Fruit fly (Drosophila melanogaster) whole organism, prepupa: Measurements from ENCODE around the gene CG13082.

Source experiments
- Blimp-1 ChIP-seq: fragments of 200-800 bp; sonication (Bioruptor generic); optimal IDR thresholded peaks from 3 replicates; lab custom pipeline; 2017; ENCODE audit warnings: missing biosample characterization, missing genetic modification characterization, mild to moderate bottlenecking, moderate library complexity, missing genetic modification reagents
- CG10669 ChIP-seq: fragments of 200-800 bp; sonication (Bioruptor generic); optimal IDR thresholded peaks from 3 replicates; lab custom pipeline; 2018; ENCODE audit warnings: missing biosample characterization, mild to moderate bottlenecking, missing genetic modification characterization, moderate library complexity
- CG11294 ChIP-seq: fragments of 200-800 bp; sonication (Bioruptor generic); IDR thresholded peaks from 2 replicates; pipeline ENCODE4 v1.3.6; 2022; ENCODE audit warnings: missing biosample characterization, missing genetic modification characterization
- CG11902 ChIP-seq: fragments of 200-800 bp; sonication (Bioruptor generic); optimal IDR thresholded peaks from 3 replicates; lab custom pipeline; 2016; ENCODE audit warnings: missing biosample characterization, missing genetic modification characterization
- CG15336 ChIP-seq: fragments of 200-800 bp; sonication (Bioruptor generic); IDR thresholded peaks from 2 replicates; pipeline ENCODE4 v1.3.6; 2022; ENCODE audit warnings: missing biosample characterization, missing genetic modification characterization
- CG1621 ChIP-seq: fragments of 200-800 bp; sonication (Bioruptor generic); optimal IDR thresholded peaks from 3 replicates; lab custom pipeline; 2018; ENCODE audit warnings: missing biosample characterization, mild to moderate bottlenecking, missing genetic modification characterization
- CG16779 ChIP-seq: fragments of 200-800 bp; sonication (Bioruptor generic); optimal IDR thresholded peaks from 3 replicates; lab custom pipeline; 2017; ENCODE audit warnings: missing biosample characterization, mild to moderate bottlenecking, missing genetic modification characterization
- CG3032 ChIP-seq: fragments of 200-800 bp; optimal IDR thresholded peaks from 2 replicates; lab custom pipeline; 2019; ENCODE audit warnings: missing biosample characterization, mild to moderate bottlenecking, missing genetic modification characterization, moderate library complexity
- CG31627 ChIP-seq: fragments of 200-800 bp; sonication (Bioruptor generic); optimal IDR thresholded peaks from 3 replicates; lab custom pipeline; 2016; ENCODE audit warnings: missing biosample characterization, missing genetic modification characterization
- CG32006 ChIP-seq: fragments of 200-800 bp; sonication (Bioruptor generic); optimal IDR thresholded peaks from 3 replicates; lab custom pipeline; 2017; ENCODE audit warnings: missing biosample characterization, mild to moderate bottlenecking, missing genetic modification characterization
- CG3919 ChIP-seq: fragments of 200-800 bp; sonication (Bioruptor generic); optimal IDR thresholded peaks from 3 replicates; lab custom pipeline; 2016; ENCODE audit warnings: missing biosample characterization, missing genetic modification characterization
- CG4318 ChIP-seq: fragments of 200-800 bp; sonication (Bioruptor generic); optimal IDR thresholded peaks from 3 replicates; lab custom pipeline; 2017; ENCODE audit warnings: missing biosample characterization, mild to moderate bottlenecking, missing genetic modification characterization
- CG6276 ChIP-seq: fragments of 200-800 bp; sonication (Bioruptor generic); optimal IDR thresholded peaks from 2 replicates; lab custom pipeline; 2017; ENCODE audit warnings: missing biosample characterization, mild to moderate bottlenecking, missing genetic modification characterization
- CG6792 ChIP-seq: fragments of 200-800 bp; sonication (Bioruptor generic); optimal IDR thresholded peaks from 3 replicates; lab custom pipeline; 2016; ENCODE audit warnings: missing biosample characterization, missing genetic modification characterization
- CG6808 ChIP-seq: fragments of 200-800 bp; sonication (Bioruptor generic); optimal IDR thresholded peaks from 3 replicates; lab custom pipeline; 2017; ENCODE audit warnings: missing biosample characterization, missing genetic modification characterization, mild to moderate bottlenecking, moderate library complexity, missing genetic modification reagents
- CG8119 ChIP-seq: fragments of 200-800 bp; sonication (Bioruptor generic); IDR thresholded peaks from 3 replicates; pipeline ENCODE4 v1.3.6; 2022; ENCODE audit warnings: missing biosample characterization, missing genetic modification characterization
- CG8319 ChIP-seq: fragments of 200-800 bp; sonication (Bioruptor generic); optimal IDR thresholded peaks from 3 replicates; lab custom pipeline; 2016; ENCODE audit warnings: missing biosample characterization, missing genetic modification characterization
- CG8632 ChIP-seq: fragments of 200-800 bp; sonication (Bioruptor generic); optimal IDR thresholded peaks from 3 replicates; lab custom pipeline; 2016; ENCODE audit warnings: missing biosample characterization, missing genetic modification characterization
- CG9139 ChIP-seq: fragments of 200-800 bp; sonication (Bioruptor generic); optimal IDR thresholded peaks from 3 replicates; lab custom pipeline; 2017; ENCODE audit warnings: missing biosample characterization, mild to moderate bottlenecking, missing genetic modification characterization
- Eip78C ChIP-seq: fragments of 200-800 bp; sonication (Bioruptor generic); peaks from one replicate; lab custom pipeline; 2016; ENCODE audit warnings: missing biosample characterization, missing genetic modification characterization
- Eip93F ChIP-seq: fragments of 200-800 bp; sonication (Bioruptor generic); optimal IDR thresholded peaks from 2 replicates; lab custom pipeline; 2016; ENCODE audit warnings: missing biosample characterization, mild to moderate bottlenecking, missing genetic modification characterization
- Ets96B ChIP-seq: fragments of 200-800 bp; optimal IDR thresholded peaks from 2 replicates; lab custom pipeline; 2019; ENCODE audit warnings: missing biosample characterization, mild to moderate bottlenecking, missing genetic modification characterization, moderate library complexity
- Gug ChIP-seq: fragments of 200-800 bp; sonication (Bioruptor generic); IDR thresholded peaks from 2 replicates; pipeline ENCODE4 v1.3.6; 2022; ENCODE audit warnings: missing biosample characterization, missing genetic modification characterization
- Hr38 ChIP-seq: sonication (Bioruptor generic); optimal IDR thresholded peaks from 2 replicates; lab custom pipeline; 2016; ENCODE audit warnings: missing biosample characterization, missing genetic modification characterization
- Hr4 ChIP-seq: fragments of 200-800 bp; sonication (Bioruptor generic); optimal IDR thresholded peaks from 3 replicates; lab custom pipeline; 2016; ENCODE audit warnings: missing biosample characterization, missing genetic modification characterization
- Lpt ChIP-seq: fragments of 200-800 bp; sonication (Bioruptor generic); optimal IDR thresholded peaks from 3 replicates; lab custom pipeline; 2016; ENCODE audit warnings: missing biosample characterization, missing genetic modification characterization
- Met ChIP-seq: fragments of 200-800 bp; sonication (Bioruptor generic); optimal IDR thresholded peaks from 3 replicates; lab custom pipeline; 2016; ENCODE audit warnings: missing biosample characterization, missing genetic modification characterization
- OdsH ChIP-seq: fragments of 200-800 bp; sonication (Bioruptor generic); optimal IDR thresholded peaks from 3 replicates; lab custom pipeline; 2016; ENCODE audit warnings: missing biosample characterization, missing genetic modification characterization
- Smox ChIP-seq: fragments of 200-800 bp; sonication (Bioruptor generic); optimal IDR thresholded peaks from 3 replicates; lab custom pipeline; 2016; ENCODE audit warnings: missing biosample characterization, missing genetic modification characterization
- Sox14 ChIP-seq: fragments of 200-800 bp; sonication (Bioruptor generic); optimal IDR thresholded peaks from 3 replicates; lab custom pipeline; 2016; ENCODE audit warnings: missing biosample characterization, missing genetic modification characterization
- acj6 ChIP-seq: fragments of 200-800 bp; sonication (Bioruptor generic); optimal IDR thresholded peaks from 3 replicates; lab custom pipeline; 2016; ENCODE audit warnings: missing biosample characterization, missing genetic modification characterization
- cyc ChIP-seq: fragments of 200-800 bp; sonication (Bioruptor generic); optimal IDR thresholded peaks from 3 replicates; lab custom pipeline; 2016; ENCODE audit warnings: missing biosample characterization, missing genetic modification characterization
- dsx ChIP-seq: fragments of 200-800 bp; optimal IDR thresholded peaks from 3 replicates; lab custom pipeline; 2019; ENCODE audit warnings: missing biosample characterization, mild to moderate bottlenecking, missing genetic modification characterization, moderate library complexity; ENCODE audit not compliant: poor library complexity, severe bottlenecking
- esn ChIP-seq: fragments of 200-800 bp; sonication (Bioruptor generic); optimal IDR thresholded peaks from 2 replicates; lab custom pipeline; 2016; ENCODE audit warnings: missing biosample characterization, mild to moderate bottlenecking, missing genetic modification characterization, moderate library complexity
- fd59A ChIP-seq: fragments of 200-800 bp; sonication (Bioruptor generic); optimal IDR thresholded peaks from 2 replicates; lab custom pipeline; 2017; ENCODE audit warnings: missing biosample characterization, mild to moderate bottlenecking, missing genetic modification characterization, missing genetic modification reagents
- fkh ChIP-seq: fragments of 200-800 bp; sonication (Bioruptor generic); optimal IDR thresholded peaks from 3 replicates; lab custom pipeline; 2017; ENCODE audit warnings: missing biosample characterization, mild to moderate bottlenecking, missing genetic modification characterization, moderate library complexity
- net ChIP-seq: fragments of 200-800 bp; sonication (Bioruptor generic); optimal IDR thresholded peaks from 3 replicates; lab custom pipeline; 2016; ENCODE audit warnings: missing biosample characterization, missing genetic modification characterization
- pdm3 ChIP-seq: fragments of 200-800 bp; sonication (Bioruptor generic); optimal IDR thresholded peaks from 3 replicates; lab custom pipeline; 2016; ENCODE audit warnings: missing biosample characterization, missing genetic modification characterization
- salr ChIP-seq, 2 experiments: fragments of 200-800 bp; sonication (Bioruptor generic); optimal IDR thresholded peaks; 3 replicates each; lab custom pipeline; 2016 to 2018; ENCODE audit warnings: missing biosample characterization in 2 of 2, missing genetic modification characterization in 2 of 2, mild to moderate bottlenecking in 1 of 2
- spab ChIP-seq: fragments of 200-800 bp; sonication (Bioruptor generic); optimal IDR thresholded peaks from 2 replicates; lab custom pipeline; 2017; ENCODE audit warnings: missing biosample characterization, mild to moderate bottlenecking, missing genetic modification characterization, missing genetic modification reagents
- ss ChIP-seq, 2 experiments: fragments of 200-800 bp; sonication (Bioruptor generic); optimal IDR thresholded peaks; 2 replicates in 1 of 2; 3 replicates in 1 of 2; lab custom pipeline; 2017 to 2018; ENCODE audit warnings: mild to moderate bottlenecking in 2 of 2, missing biosample characterization in 2 of 2, missing genetic modification characterization in 2 of 2, moderate library complexity in 1 of 2
- svp ChIP-seq: fragments of 200-800 bp; sonication (Bioruptor generic); peaks from one replicate; lab custom pipeline; 2016; ENCODE audit warnings: missing biosample characterization, missing genetic modification characterization
- topi ChIP-seq: fragments of 200-800 bp; sonication (Bioruptor generic); optimal IDR thresholded peaks from 3 replicates; lab custom pipeline; 2016; ENCODE audit warnings: missing biosample characterization, missing genetic modification characterization
- vri ChIP-seq: fragments of 200-800 bp; sonication (Bioruptor generic); optimal IDR thresholded peaks from 3 replicates; lab custom pipeline; 2016; ENCODE audit warnings: missing biosample characterization, mild to moderate bottlenecking, missing genetic modification characterization

The CG13082 gene

DNA sequence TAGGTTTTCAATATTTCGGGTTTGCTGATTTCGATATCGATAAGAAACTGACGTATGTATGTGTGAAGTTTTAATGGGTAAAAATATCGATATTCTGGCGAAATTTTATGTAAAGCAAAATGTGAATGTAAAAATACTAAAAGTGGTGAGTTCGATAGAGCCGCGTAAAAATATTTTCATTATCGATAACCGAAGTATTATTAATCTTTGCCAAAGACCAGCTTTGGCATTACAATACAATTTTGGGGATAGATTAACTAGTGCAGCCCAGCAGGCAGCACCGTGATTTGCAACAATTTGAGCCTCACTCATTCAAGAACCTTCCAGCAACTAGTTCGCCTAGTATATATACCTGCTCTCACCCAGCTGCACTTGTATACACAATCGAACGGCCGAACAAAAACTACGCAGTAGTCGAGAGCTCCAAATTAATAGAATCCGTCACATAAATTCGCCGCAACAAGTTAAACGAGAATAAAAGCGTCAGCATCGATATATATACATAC is 4.1 kb downstream of the CG13082 start:
- TF ChIP-seq Eip78C = peak; percentile 37
- TF ChIP-seq acj6 (GFP tag; lab: Kevin White, UChicago) = no peak
- no peak for TF ChIP-seq CG1621 (tag; lab: Kevin White, UChicago)
- no peak for TF ChIP-seq vri (GFP tag; lab: Kevin White, UChicago)
- peak; percentile 57 for TF ChIP-seq svp (GFP tag; lab: Kevin White, UChicago)
- peak; percentile 34 for TF ChIP-seq dsx (GFP tag; lab: Kevin White, UChicago)
- no peak for TF ChIP-seq CG11294
- TF ChIP-seq CG3032 = no peak
- no peak for TF ChIP-seq CG9139 (GFP tag; lab: Kevin White, UChicago)
- no peak for TF ChIP-seq CG32006
- TF ChIP-seq Blimp-1 (GFP tag; lab: Kevin White, UChicago) = no peak
- no peak for TF ChIP-seq CG8632
- no peak for TF ChIP-seq CG3919
- TF ChIP-seq spab (GFP tag; lab: Kevin White, UChicago) = no peak
- TF ChIP-seq CG16779 = no peak
- TF ChIP-seq CG8119 (GFP tag; lab: Robert Waterston, UW) = no peak
- TF ChIP-seq CG6276 = no peak
- TF ChIP-seq CG15336 (GFP tag; lab: Robert Waterston, UW) = no peak
- no peak for TF ChIP-seq Ets96B (tag; lab: Kevin White, UChicago)
- TF ChIP-seq CG8319 (GFP tag; lab: Kevin White, UChicago) = no peak
- TF ChIP-seq Hr38 = no peak
- no peak for TF ChIP-seq Sox14
- TF ChIP-seq Hr4 = no peak
- no peak for TF ChIP-seq CG10669 (GFP tag; lab: Kevin White, UChicago)
- TF ChIP-seq CG31627 = no peak
- no peak for TF ChIP-seq topi (GFP tag; lab: Kevin White, UChicago)
- peak; percentile 4 for TF ChIP-seq esn (GFP tag; lab: Kevin White, UChicago)

DNA sequence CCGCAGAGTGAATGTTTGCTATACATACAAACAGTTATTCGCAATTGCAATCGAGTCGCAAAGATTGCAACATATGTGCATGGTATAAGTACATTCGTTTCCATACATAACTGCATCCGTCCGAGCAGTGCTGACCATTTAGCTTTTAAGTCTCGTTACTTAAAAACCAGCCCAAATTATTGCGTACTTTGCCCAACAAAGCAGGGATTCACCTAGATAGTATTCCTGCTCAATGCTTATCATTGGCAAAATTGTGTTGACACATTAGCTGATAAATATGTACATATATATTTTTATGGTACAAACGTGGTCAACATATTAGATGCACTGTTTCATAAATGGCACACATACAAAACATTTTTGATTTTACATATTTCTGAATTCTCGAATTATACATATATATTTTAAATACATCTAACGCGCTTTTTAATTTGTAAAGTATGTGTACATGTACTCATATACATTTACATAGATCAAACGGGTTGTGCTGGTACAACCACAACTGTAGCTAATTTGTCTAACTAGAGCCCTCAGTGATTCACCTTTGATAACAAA is 4.9 kb downstream of the CG13082 start:
- TF ChIP-seq Blimp-1 (GFP tag; lab: Kevin White, UChicago) = no peak
- peak; percentile 6 for TF ChIP-seq Smox
- TF ChIP-seq CG3919 = no peak
- TF ChIP-seq fd59A (GFP tag; lab: Kevin White, UChicago) = no peak
- no peak for TF ChIP-seq CG16779
- no peak for TF ChIP-seq CG6808 (GFP tag; lab: Kevin White, UChicago)
- TF ChIP-seq CG31627 = no peak
- TF ChIP-seq pdm3 = no peak
- TF ChIP-seq esn (GFP tag; lab: Kevin White, UChicago) = peak; percentile 6
- no peak for TF ChIP-seq svp (GFP tag; lab: Kevin White, UChicago)
- no peak for TF ChIP-seq CG6792 (GFP tag; lab: Kevin White, UChicago)
- TF ChIP-seq salr (GFP tag; optimal IDR thresholded peaks at IDR 0.05; lab: Kevin White, UChicago) = no peak
- TF ChIP-seq CG8119 (GFP tag; lab: Robert Waterston, UW) = no peak
- TF ChIP-seq Hr38 = no peak
- peak; percentile 8 for TF ChIP-seq Hr4
- no peak for TF ChIP-seq Met (GFP tag; lab: Kevin White, UChicago)
- no peak for TF ChIP-seq CG3032
- TF ChIP-seq CG11902 (GFP tag; lab: Kevin White, UChicago) = no peak
- no peak for TF ChIP-seq Gug
- no peak for TF ChIP-seq OdsH (GFP tag; lab: Kevin White, UChicago)
- peak; percentile 19 for TF ChIP-seq CG6276
- no peak for TF ChIP-seq Lpt (GFP tag; lab: Kevin White, UChicago)
- TF ChIP-seq acj6 (GFP tag; lab: Kevin White, UChicago) = no peak
- TF ChIP-seq CG4318 (GFP tag; lab: Kevin White, UChicago) = no peak
- no peak for TF ChIP-seq CG11294
- no peak for TF ChIP-seq fkh (GFP tag; lab: Kevin White, UChicago)
- peak; percentile 57 for TF ChIP-seq Eip78C
- no peak for TF ChIP-seq Eip93F (GFP tag; lab: Kevin White, UChicago)
- TF ChIP-seq CG15336 (GFP tag; lab: Robert Waterston, UW) = 0 out of 2 replicates have a peak, but pooled peaks have one; percentile 9
- no peak for TF ChIP-seq CG10669 (GFP tag; lab: Kevin White, UChicago)
- TF ChIP-seq Sox14 = peak; percentile 3
- no peak for TF ChIP-seq cyc (GFP tag; lab: Kevin White, UChicago)
- TF ChIP-seq net (GFP tag; lab: Kevin White, UChicago) = no peak
- no peak for TF ChIP-seq CG9139 (GFP tag; lab: Kevin White, UChicago)
- no peak for TF ChIP-seq ss (GFP tag; optimal IDR thresholded peaks at IDR 0.05; lab: Kevin White, UChicago)
